Worm (Caenorhabditis elegans) whole organism, late embryonic: ENCODE measurements around the gene clec-60.

Source experiments
- C08G9.2 ChIP-seq: sonication (generic microtip); optimal IDR thresholded peaks from 2 replicates; lab custom pipeline; 2016; ENCODE audit warnings: mild to moderate bottlenecking, missing genetic modification characterization, moderate library complexity, missing compliant biosample characterization
- K09A11.1 ChIP-seq: sonication (generic microtip); optimal IDR thresholded peaks from 2 replicates; lab custom pipeline; 2017; ENCODE audit warnings: antibody characterized with exemption, mild to moderate bottlenecking, missing genetic modification characterization, missing compliant biosample characterization; ENCODE audit not compliant: insufficient read depth
- T23F11.4 ChIP-seq: fragments of 200-800 bp; sonication (Bioruptor generic); optimal IDR thresholded peaks from 2 replicates; lab custom pipeline; 2018; ENCODE audit warnings: mild to moderate bottlenecking, missing genetic modification characterization, missing compliant biosample characterization
- ahr-1 ChIP-seq: sonication (generic microtip); optimal IDR thresholded peaks from 2 replicates; lab custom pipeline; 2016; ENCODE audit warnings: missing genetic modification characterization, missing compliant biosample characterization
- ama-1 ChIP-seq: fragments of 150-350 bp; optimal IDR thresholded peaks from 2 replicates; lab custom pipeline; 2014
- ceh-18 ChIP-seq: sonication (generic microtip); optimal IDR thresholded peaks from 2 replicates; lab custom pipeline; 2016; ENCODE audit warnings: missing genetic modification characterization, missing compliant biosample characterization
- ceh-19 ChIP-seq: fragments of 200-800 bp; sonication (Bioruptor generic); optimal IDR thresholded peaks from 2 replicates; lab custom pipeline; 2018; ENCODE audit warnings: mild to moderate bottlenecking, missing genetic modification characterization, missing compliant biosample characterization
- ceh-2 ChIP-seq: sonication (generic microtip); optimal IDR thresholded peaks from 2 replicates; lab custom pipeline; 2016; ENCODE audit warnings: missing genotype, missing genetic modification characterization, missing compliant biosample characterization
- ceh-22 ChIP-seq: sonication (generic microtip); optimal IDR thresholded peaks from 2 replicates; lab custom pipeline; 2017; ENCODE audit warnings: missing biosample characterization, missing genetic modification characterization
- ceh-24 ChIP-seq: sonication (generic microtip); optimal IDR thresholded peaks from 2 replicates; lab custom pipeline; 2016; ENCODE audit warnings: mild to moderate bottlenecking, missing genetic modification characterization, missing compliant biosample characterization
- ceh-31 ChIP-seq: sonication (generic microtip); optimal IDR thresholded peaks from 2 replicates; lab custom pipeline; 2016; ENCODE audit warnings: missing genetic modification characterization, missing compliant biosample characterization
- ceh-34 ChIP-seq: sonication (generic microtip); optimal IDR thresholded peaks from 2 replicates; lab custom pipeline; 2016; ENCODE audit warnings: mild to moderate bottlenecking, missing genetic modification characterization, missing compliant biosample characterization
- ceh-45 ChIP-seq: fragments of 200-800 bp; sonication (Bioruptor generic); IDR thresholded peaks from 2 replicates; pipeline ENCODE4 v1.3.6; 2022; ENCODE audit warnings: missing genetic modification reagents, missing genetic modification characterization, missing compliant biosample characterization
- che-1 ChIP-seq: sonication (generic microtip); optimal IDR thresholded peaks from 2 replicates; lab custom pipeline; 2016; ENCODE audit warnings: mild to moderate bottlenecking, missing genetic modification characterization, missing compliant biosample characterization
- eyg-1 ChIP-seq: sonication (generic microtip); optimal IDR thresholded peaks from 2 replicates; lab custom pipeline; 2016; ENCODE audit warnings: missing genotype, missing genetic modification characterization, missing compliant biosample characterization
- fax-1 ChIP-seq: sonication (generic microtip); optimal IDR thresholded peaks from 2 replicates; lab custom pipeline; 2016; ENCODE audit warnings: missing genotype, missing genetic modification characterization, missing compliant biosample characterization
- fkh-6 ChIP-seq: sonication (generic microtip); optimal IDR thresholded peaks from 2 replicates; lab custom pipeline; 2016; ENCODE audit warnings: missing genetic modification characterization, missing compliant biosample characterization
- gmeb-2 ChIP-seq: sonication (generic microtip); optimal IDR thresholded peaks from 2 replicates; lab custom pipeline; 2016; ENCODE audit warnings: missing genetic modification characterization, inconsistent platforms, missing compliant biosample characterization
- hlh-30 ChIP-seq: sonication (generic microtip); optimal IDR thresholded peaks from 2 replicates; lab custom pipeline; 2017; ENCODE audit warnings: antibody characterized with exemption, missing genetic modification characterization, missing compliant biosample characterization; ENCODE audit not compliant: insufficient read depth
- hlh-6 ChIP-seq: sonication (generic microtip); optimal IDR thresholded peaks from 2 replicates; lab custom pipeline; 2016; ENCODE audit warnings: missing genotype, missing genetic modification characterization, missing compliant biosample characterization
- lim-6 ChIP-seq: sonication (generic microtip); optimal IDR thresholded peaks from 2 replicates; lab custom pipeline; 2016; ENCODE audit warnings: missing genetic modification characterization, missing compliant biosample characterization
- lin-11 ChIP-seq: fragments of 200-800 bp; sonication (Bioruptor generic); optimal IDR thresholded peaks from 2 replicates; lab custom pipeline; 2018; ENCODE audit warnings: mild to moderate bottlenecking, missing genetic modification characterization, missing compliant biosample characterization
- madf-2 ChIP-seq: sonication (generic microtip); optimal IDR thresholded peaks from 2 replicates; lab custom pipeline; 2017; ENCODE audit warnings: missing genetic modification characterization, missing compliant biosample characterization
- mec-3 ChIP-seq: sonication (generic microtip); optimal IDR thresholded peaks from 2 replicates; lab custom pipeline; 2016; ENCODE audit warnings: borderline replicate concordance, missing genetic modification characterization, missing compliant biosample characterization
- nfya-1 ChIP-seq: sonication (generic microtip); optimal IDR thresholded peaks from 2 replicates; lab custom pipeline; 2017; ENCODE audit warnings: missing genetic modification characterization, mild to moderate bottlenecking, missing compliant biosample characterization, antibody characterized with exemption, moderate library complexity
- npax-4 ChIP-seq: sonication (generic microtip); optimal IDR thresholded peaks from 2 replicates; lab custom pipeline; 2016; ENCODE audit warnings: missing genetic modification characterization, missing compliant biosample characterization
- pat-9 ChIP-seq: fragments of 200-800 bp; sonication (Bioruptor generic); optimal IDR thresholded peaks from 2 replicates; lab custom pipeline; 2018; ENCODE audit warnings: mild to moderate bottlenecking, missing genetic modification characterization, moderate library complexity, missing compliant biosample characterization
- pax-1 ChIP-seq: fragments of 150-350 bp; optimal IDR thresholded peaks from 2 replicates; lab custom pipeline; 2014; ENCODE audit warnings: missing biosample characterization, missing genetic modification characterization
- pha-2 ChIP-seq: sonication (generic microtip); optimal IDR thresholded peaks from 2 replicates; lab custom pipeline; 2017; ENCODE audit warnings: mild to moderate bottlenecking, missing genetic modification characterization, missing compliant biosample characterization
- pqm-1 ChIP-seq: sonication (generic microtip); optimal IDR thresholded peaks from 2 replicates; lab custom pipeline; 2016; ENCODE audit warnings: missing genetic modification characterization, missing compliant biosample characterization
- ref-2 ChIP-seq: sonication (generic microtip); optimal IDR thresholded peaks from 2 replicates; lab custom pipeline; 2016; ENCODE audit warnings: missing genetic modification characterization, missing compliant biosample characterization
- rnt-1 ChIP-seq: sonication (generic microtip); optimal IDR thresholded peaks from 2 replicates; lab custom pipeline; 2016; ENCODE audit warnings: missing genetic modification characterization, missing compliant biosample characterization
- sdc-2 ChIP-seq: sonication (generic microtip); optimal IDR thresholded peaks from 2 replicates; lab custom pipeline; 2016; ENCODE audit warnings: missing genotype, missing genetic modification characterization, missing compliant biosample characterization
- sox-4 ChIP-seq: sonication (generic microtip); optimal IDR thresholded peaks from 2 replicates; lab custom pipeline; 2017; ENCODE audit warnings: mild to moderate bottlenecking, missing genetic modification characterization, inconsistent platforms, missing compliant biosample characterization
- tbx-7 ChIP-seq: sonication (generic microtip); optimal IDR thresholded peaks from 2 replicates; lab custom pipeline; 2016; ENCODE audit warnings: missing genotype, missing genetic modification characterization, missing compliant biosample characterization
- ttx-3 ChIP-seq: sonication (generic microtip); optimal IDR thresholded peaks from 2 replicates; lab custom pipeline; 2016; ENCODE audit warnings: missing genetic modification reagents, missing genetic modification characterization, missing compliant biosample characterization
- unc-42 ChIP-seq: sonication (generic microtip); optimal IDR thresholded peaks from 2 replicates; lab custom pipeline; 2016; ENCODE audit warnings: missing genotype, missing genetic modification characterization, missing compliant biosample characterization
- unc-86 ChIP-seq: sonication (generic microtip); optimal IDR thresholded peaks from 2 replicates; lab custom pipeline; 2016; ENCODE audit warnings: missing genetic modification characterization, missing compliant biosample characterization
- zip-5 ChIP-seq: sonication (generic microtip); optimal IDR thresholded peaks from 2 replicates; lab custom pipeline; 2016; ENCODE audit warnings: missing genetic modification characterization, missing compliant biosample characterization

The clec-60 gene

DNA sequence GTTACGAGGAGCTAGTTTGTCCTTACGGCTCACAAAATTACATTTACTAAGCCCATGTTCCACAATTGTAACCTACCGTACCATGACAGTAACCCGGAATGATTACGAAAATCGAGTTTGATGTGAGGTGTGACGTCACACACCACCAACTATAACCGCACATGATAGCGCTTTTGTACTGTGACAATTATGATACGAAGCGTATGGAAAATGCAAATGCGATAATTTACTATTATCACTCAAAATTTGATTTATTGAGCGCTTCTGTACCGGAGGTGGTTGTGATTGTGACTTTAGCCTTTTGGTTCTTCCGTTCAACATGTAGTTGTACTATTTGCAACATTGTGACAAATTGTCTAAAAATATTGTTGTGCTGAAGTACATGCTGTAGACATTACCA is 4.0 kb upstream of the clec-60 start:
- TF ChIP-seq rnt-1 (tag; lab: Kevin White, UChicago): no peak
- TF ChIP-seq mec-3 (tag; lab: Kevin White, UChicago): no peak
- TF ChIP-seq ceh-34: no peak
- no peak for TF ChIP-seq C08G9.2 (tag; lab: Kevin White, UChicago)
- TF ChIP-seq fkh-6: no peak
- no peak for TF ChIP-seq ceh-19 (GFP tag; lab: Kevin White, UChicago)
- TF ChIP-seq unc-42 (tag; lab: Kevin White, UChicago): no peak
- TF ChIP-seq che-1 (tag; lab: Kevin White, UChicago): no peak
- TF ChIP-seq lin-11 (tag; lab: Kevin White, UChicago): no peak

- TF ChIP-seq pha-2 (no peak), ceh-24 (no peak), ceh-18 (no peak), hlh-30 (tag; lab: Kevin White, UChicago) (no peak), fax-1 (no peak), ama-1 (lab: Kevin White, UChicago) (no peak), tbx-7 (tag; lab: Kevin White, UChicago) (no peak), ceh-22 (no peak), zip-5 (no peak), pat-9 (tag; lab: Kevin White, UChicago) (no peak), ref-2 (tag; lab: Kevin White, UChicago) (no peak), T23F11.4 (GFP tag; lab: Kevin White, UChicago) (no peak), gmeb-2 (tag; lab: Kevin White, UChicago) (no peak), ahr-1 (tag; lab: Kevin White, UChicago) (no peak), ceh-31 (tag; lab: Kevin White, UChicago) (no peak)
These were observed 2.2 kb upstream of the clec-60 start for ce11 chrII:10483860-10484259.

ce11 chrII:10482899-10483298 is 1.2 kb upstream of the clec-60 start:
- no peak for TF ChIP-seq fkh-6
- TF ChIP-seq npax-4: no peak

DNA sequence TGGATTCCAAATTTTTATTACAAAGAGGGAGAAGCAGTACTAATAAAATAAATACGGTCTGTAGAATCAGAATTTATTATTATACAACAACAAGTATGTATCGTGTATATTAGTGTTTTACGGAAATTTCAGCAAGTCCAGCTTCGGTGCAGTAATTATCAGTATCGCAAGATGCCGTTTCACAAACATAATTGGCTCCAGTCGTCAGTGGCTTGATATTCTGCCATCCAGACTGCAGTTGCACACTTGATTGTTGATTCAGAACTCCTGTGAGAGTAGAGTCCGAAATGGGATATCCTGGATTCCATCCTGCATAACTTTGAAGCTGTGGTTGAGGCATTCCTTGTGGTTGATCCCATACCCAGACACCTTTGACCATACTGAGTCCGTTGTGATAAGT is 1.6 kb downstream of the clec-60 start:
- TF ChIP-seq eyg-1 (no peak), sdc-2 (tag; lab: Kevin White, UChicago) (no peak), madf-2 (tag; lab: Kevin White, UChicago) (no peak), pqm-1 (tag; lab: Kevin White, UChicago) (no peak), hlh-6 (tag; lab: Kevin White, UChicago) (no peak), ahr-1 (tag; lab: Kevin White, UChicago) (no peak)

ce11 chrII:10479348-10479747 is 2.3 kb downstream of the clec-60 start, which contains the start of gene clec-59:
Gene clec-59, minus strand, starts transcription at chrII:10479448.
- TF ChIP-seq unc-86 (tag; lab: Kevin White, UChicago) (no peak), mec-3 (tag; lab: Kevin White, UChicago) (no peak), ceh-2 (tag; lab: Kevin White, UChicago) (no peak), lim-6 (no peak), sox-4 (tag; lab: Kevin White, UChicago) (no peak), ttx-3 (tag; lab: Kevin White, UChicago) (no peak), lin-11 (tag; lab: Kevin White, UChicago) (no peak), hlh-30 (tag; lab: Kevin White, UChicago) (no peak), ceh-45 (GFP tag; lab: Robert Waterston, UW) (no peak), nfya-1 (no peak), K09A11.1 (no peak), pax-1 (tag; lab: Kevin White, UChicago) (no peak)
